Worm (Caenorhabditis elegans) whole organism, L4 larva: ENCODE data around the gene C24B9.3.

ENCODE experiments used
- F44E2.7 ChIP-seq: fragments of 200-800 bp; sonication (Bioruptor generic); IDR thresholded peaks from 2 replicates; pipeline ENCODE4 v2.1.2; 2022; ENCODE audit warnings: missing genetic modification characterization, missing compliant biosample characterization
- Y48G9A.11 ChIP-seq: fragments of 200-800 bp; sonication (Bioruptor generic); IDR thresholded peaks from 2 replicates; pipeline ENCODE4 v1.3.6; 2022; ENCODE audit warnings: missing genetic modification reagents, missing genetic modification characterization, missing compliant biosample characterization
- aly-2 ChIP-seq: sonication (generic microtip); optimal IDR thresholded peaks from 2 replicates; lab custom pipeline; 2018; ENCODE audit warnings: missing biosample characterization, missing genetic modification characterization
- daf-12 ChIP-seq: fragments of 150-350 bp; optimal IDR thresholded peaks from 2 replicates; lab custom pipeline; 2014; ENCODE audit warnings: missing biosample characterization, missing genetic modification reagents, missing genetic modification characterization
- hlh-30 ChIP-seq: sonication (generic microtip); optimal IDR thresholded peaks from 2 replicates; lab custom pipeline; 2017; ENCODE audit warnings: antibody characterized with exemption, mild to moderate bottlenecking, missing genetic modification characterization, missing compliant biosample characterization; ENCODE audit not compliant: insufficient read depth
- lin-39 ChIP-seq: fragments of 150-350 bp; optimal IDR thresholded peaks from 2 replicates; lab custom pipeline; 2014; ENCODE audit warnings: missing biosample characterization, missing genetic modification reagents, missing genetic modification characterization
- mxl-3 ChIP-seq: fragments of 200-800 bp; sonication (Bioruptor generic); optimal IDR thresholded peaks from 2 replicates; lab custom pipeline; 2018; ENCODE audit warnings: mild to moderate bottlenecking, missing genetic modification characterization, missing compliant biosample characterization
- nhr-28 ChIP-seq: fragments of 150-350 bp; optimal IDR thresholded peaks from 2 replicates; lab custom pipeline; 2014; ENCODE audit warnings: missing biosample characterization, missing genetic modification characterization
- snpc-4 ChIP-seq: fragments of 150-350 bp; optimal IDR thresholded peaks from 2 replicates; lab custom pipeline; 2014; ENCODE audit warnings: missing biosample characterization, missing genetic modification characterization
- tra-1 ChIP-seq: fragments of 200-800 bp; sonication (Bioruptor generic); IDR thresholded peaks from 2 replicates; pipeline ENCODE4 v1.3.6; 2022; ENCODE audit warnings: missing genetic modification reagents, missing genetic modification characterization, missing compliant biosample characterization

DNA sequence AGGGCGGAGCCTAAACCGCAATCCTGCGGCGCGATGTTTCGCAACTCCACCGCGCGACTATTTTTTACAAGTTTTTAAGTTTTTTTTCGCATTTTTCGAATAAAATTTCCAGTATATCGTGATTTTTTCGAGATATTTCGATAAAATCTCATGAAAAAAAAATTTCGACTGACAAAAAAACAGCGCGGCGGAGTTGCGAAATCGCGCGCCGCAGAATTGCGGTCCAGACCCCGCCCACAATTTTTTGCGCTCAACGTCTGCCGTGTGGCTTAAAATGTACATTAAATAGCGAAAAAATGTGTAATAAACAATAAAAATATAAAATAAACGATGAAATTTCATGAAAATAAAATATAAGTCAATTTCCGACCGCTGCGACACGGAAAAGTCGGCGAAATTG lies 13.7 kb downstream of the C24B9.3 start:
- TF ChIP-seq lin-39 = no peak
- TF ChIP-seq daf-12 (tag; lab: Kevin White, UChicago) = no peak
- no peak for TF ChIP-seq mxl-3 (GFP tag; lab: Kevin White, UChicago)
- TF ChIP-seq hlh-30 (tag; lab: Kevin White, UChicago) = no peak
- no peak for TF ChIP-seq Y48G9A.11 (GFP tag; lab: Robert Waterston, UW)
- TF ChIP-seq snpc-4 (tag; lab: Kevin White, UChicago) = no peak
- no peak for TF ChIP-seq aly-2
- no peak for TF ChIP-seq nhr-28 (tag; lab: Kevin White, UChicago)
- no peak for TF ChIP-seq F44E2.7 (GFP tag; lab: Robert Waterston, UW)
- no peak for TF ChIP-seq tra-1 (GFP tag; lab: Robert Waterston, UW)
